Fruit fly (Drosophila melanogaster): Measurements from ENCODE around the gene Pp1-87B.

Pp1-87B gene

DNA sequence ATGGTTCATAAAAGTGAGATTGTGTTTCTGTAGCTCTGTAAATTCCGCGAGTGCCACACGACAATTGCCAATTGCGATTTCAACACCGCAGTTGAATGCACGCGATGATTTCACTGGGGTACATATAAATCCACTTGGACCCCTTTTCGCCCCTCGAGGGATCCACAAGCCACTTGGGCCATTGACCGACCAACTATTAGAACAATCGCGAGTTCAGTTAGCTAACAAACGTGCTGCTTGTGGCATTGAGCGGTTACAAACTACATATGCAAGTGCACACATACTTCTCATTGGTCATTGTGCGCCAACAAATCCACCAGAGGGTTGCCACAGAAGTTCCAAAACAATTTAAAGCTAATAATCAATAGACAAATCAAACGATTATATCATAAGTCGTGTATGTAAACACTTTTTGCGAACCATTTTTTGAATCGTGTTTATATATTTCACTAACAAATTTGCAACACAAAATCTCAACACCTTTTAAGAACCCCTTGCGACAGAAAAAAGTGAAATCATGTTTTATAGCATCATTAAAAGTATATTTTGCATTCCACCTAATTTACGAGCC is 44.5 kb downstream of the Pp1-87B start:
- TF ChIP-seq CG10348 (GFP tag; IDR thresholded peaks at IDR 0.05) (no peak), CG15710 (tag; optimal IDR thresholded peaks at IDR 0.05) (no peak), CG14655 (GFP tag; optimal IDR thresholded peaks at IDR 0.05) (peak; percentile 69), CG32121 (GFP tag; IDR thresholded peaks at IDR 0.05) (peak; percentile 58; the same call in 1 of the 2 replicates), Pif1B (GFP tag; optimal IDR thresholded peaks at IDR 0.05) (no peak), rn (GFP tag; IDR thresholded peaks at IDR 0.05) (no peak), fd96Ca (GFP tag; IDR thresholded peaks at IDR 0.05) (no peak; the same call in 2 of the 3 replicates), Pif1A (GFP tag; optimal IDR thresholded peaks at IDR 0.05) (no peak), Ets98B (GFP tag; IDR thresholded peaks at IDR 0.05) (peak; percentile 55; the same call in 1 of the 2 replicates), D1 (tag; optimal IDR thresholded peaks at IDR 0.05) (no peak), CG13204 (GFP tag; optimal IDR thresholded peaks at IDR 0.05) (no peak), CG34367 (tag; optimal IDR thresholded peaks at IDR 0.05) (no peak), CG9948 (tag; optimal IDR thresholded peaks at IDR 0.05) (no peak), CG8159 (tag; optimal IDR thresholded peaks at IDR 0.05) (no peak), gl (tag; optimal IDR thresholded peaks at IDR 0.05) (no peak), EcR (GFP tag; optimal IDR thresholded peaks at IDR 0.05) (peak; percentile 58), Snoo (tag; optimal IDR thresholded peaks at IDR 0.05) (no peak), CG8301 (tag; optimal IDR thresholded peaks at IDR 0.05) (peak; percentile 73), CG12605 (GFP tag; IDR thresholded peaks at IDR 0.05) (no peak; the same call in 1 of the 2 replicates), CG17806 (tag; optimal IDR thresholded peaks at IDR 0.05) (no peak), CG4496 (GFP tag; IDR thresholded peaks at IDR 0.05) (peak; percentile 67)

DNA sequence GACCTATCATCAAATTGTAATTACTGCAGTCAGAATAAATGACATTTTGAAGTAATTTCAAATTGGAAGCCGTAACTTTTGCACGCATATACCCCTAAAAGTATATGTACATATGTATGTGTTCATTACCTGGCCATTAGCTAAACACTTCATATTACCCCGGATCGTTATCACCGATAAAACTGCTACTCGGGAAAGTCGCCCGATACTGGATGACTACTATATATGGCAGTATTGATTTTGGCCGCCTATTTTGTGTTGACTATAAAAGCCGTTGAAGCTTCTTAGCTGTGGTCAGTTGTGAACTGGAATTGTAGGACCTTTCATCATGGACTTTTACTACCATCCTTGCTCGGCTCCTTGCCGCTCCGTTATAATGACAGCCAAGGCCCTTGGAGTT is 46.0 kb downstream of the Pp1-87B start, which contains the start of gene GstD8:
GstD8 (plus strand) TSS at position 301 of the 400 bp plus-strand sequence.
- no peak for TF ChIP-seq rn (GFP tag; IDR thresholded peaks at IDR 0.05)
- no peak for TF ChIP-seq gl (tag; optimal IDR thresholded peaks at IDR 0.05)
- TF ChIP-seq CG8301 (tag; optimal IDR thresholded peaks at IDR 0.05): no peak
- TF ChIP-seq CG17806 (tag; optimal IDR thresholded peaks at IDR 0.05): no peak
- no peak for TF ChIP-seq CG13204 (GFP tag; optimal IDR thresholded peaks at IDR 0.05)
- no peak for TF ChIP-seq CG34367 (tag; optimal IDR thresholded peaks at IDR 0.05)
- TF ChIP-seq CG8159 (tag; optimal IDR thresholded peaks at IDR 0.05): no peak
- no peak for TF ChIP-seq CG12605 (GFP tag; IDR thresholded peaks at IDR 0.05)
- TF ChIP-seq fd96Ca (GFP tag; IDR thresholded peaks at IDR 0.05): no peak
- no peak for TF ChIP-seq Pif1A (GFP tag; optimal IDR thresholded peaks at IDR 0.05)
- TF ChIP-seq CG9948 (tag; optimal IDR thresholded peaks at IDR 0.05): no peak
- TF ChIP-seq CG15710 (tag; optimal IDR thresholded peaks at IDR 0.05): no peak
- no peak for TF ChIP-seq Pif1B (GFP tag; optimal IDR thresholded peaks at IDR 0.05)
- TF ChIP-seq EcR (GFP tag; optimal IDR thresholded peaks at IDR 0.05): no peak
- TF ChIP-seq CG32121 (GFP tag; IDR thresholded peaks at IDR 0.05): no peak
- no peak for TF ChIP-seq D1 (tag; optimal IDR thresholded peaks at IDR 0.05)
- no peak for TF ChIP-seq Ets98B (GFP tag; IDR thresholded peaks at IDR 0.05)
- no peak for TF ChIP-seq CG14655 (GFP tag; optimal IDR thresholded peaks at IDR 0.05)
- TF ChIP-seq CG10348 (GFP tag; IDR thresholded peaks at IDR 0.05): no peak
- TF ChIP-seq Snoo (tag; optimal IDR thresholded peaks at IDR 0.05): no peak

dm6 chr3R:12379249-12379648 is 46.5 kb downstream of the Pp1-87B start:
- TF ChIP-seq CG32121 (GFP tag; IDR thresholded peaks at IDR 0.05) (no peak), CG10348 (GFP tag; IDR thresholded peaks at IDR 0.05) (no peak), CG4496 (GFP tag; IDR thresholded peaks at IDR 0.05) (no peak), D1 (tag; optimal IDR thresholded peaks at IDR 0.05) (no peak), CG15710 (tag; optimal IDR thresholded peaks at IDR 0.05) (no peak), CG17806 (tag; optimal IDR thresholded peaks at IDR 0.05) (no peak), CG14655 (GFP tag; optimal IDR thresholded peaks at IDR 0.05) (no peak), rn (GFP tag; IDR thresholded peaks at IDR 0.05) (no peak), CG8159 (tag; optimal IDR thresholded peaks at IDR 0.05) (no peak)

- no peak for TF ChIP-seq CG8301 (tag; optimal IDR thresholded peaks at IDR 0.05)
- no peak for TF ChIP-seq CG15710 (tag; optimal IDR thresholded peaks at IDR 0.05)
- no peak for TF ChIP-seq gl (tag; optimal IDR thresholded peaks at IDR 0.05)
- no peak for TF ChIP-seq Ets98B (GFP tag; IDR thresholded peaks at IDR 0.05)
- no peak for TF ChIP-seq CG34367 (tag; optimal IDR thresholded peaks at IDR 0.05)
- TF ChIP-seq EcR (GFP tag; optimal IDR thresholded peaks at IDR 0.05): no peak
- no peak for TF ChIP-seq Pif1B (GFP tag; optimal IDR thresholded peaks at IDR 0.05)
- TF ChIP-seq Pif1A (GFP tag; optimal IDR thresholded peaks at IDR 0.05): no peak
These were observed 47.5 kb downstream of the Pp1-87B start, which contains the start of gene GstD7 for dm6 chr3R:12378200-12378599. Gene GstD7 (plus strand): TSS chr3R:12378500.

dm6 chr3R:12376828-12377227 is 48.9 kb downstream of the Pp1-87B start, which contains the start of gene GstD6:
Gene GstD6 (plus strand): TSS chr3R:12377128.
- TF ChIP-seq CG14655 (GFP tag; optimal IDR thresholded peaks at IDR 0.05): no peak
- no peak for TF ChIP-seq EcR (GFP tag; optimal IDR thresholded peaks at IDR 0.05)
- no peak for TF ChIP-seq CG8159 (tag; optimal IDR thresholded peaks at IDR 0.05)
- no peak for TF ChIP-seq gl (tag; optimal IDR thresholded peaks at IDR 0.05)
- TF ChIP-seq CG17806 (tag; optimal IDR thresholded peaks at IDR 0.05): no peak
- TF ChIP-seq CG32121 (GFP tag; IDR thresholded peaks at IDR 0.05): no peak
- TF ChIP-seq CG34367 (tag; optimal IDR thresholded peaks at IDR 0.05): no peak
- no peak for TF ChIP-seq Snoo (tag; optimal IDR thresholded peaks at IDR 0.05)
- no peak for TF ChIP-seq CG13204 (GFP tag; optimal IDR thresholded peaks at IDR 0.05)
- TF ChIP-seq CG15710 (tag; optimal IDR thresholded peaks at IDR 0.05): no peak
- TF ChIP-seq CG10348 (GFP tag; IDR thresholded peaks at IDR 0.05): no peak
- no peak for TF ChIP-seq Pif1A (GFP tag; optimal IDR thresholded peaks at IDR 0.05)
- TF ChIP-seq CG4496 (GFP tag; IDR thresholded peaks at IDR 0.05): no peak
- no peak for TF ChIP-seq Pif1B (GFP tag; optimal IDR thresholded peaks at IDR 0.05)
- TF ChIP-seq Ets98B (GFP tag; IDR thresholded peaks at IDR 0.05): no peak
- no peak for TF ChIP-seq CG9948 (tag; optimal IDR thresholded peaks at IDR 0.05)

Data from whole organism, pupa.